Fruit fly (Drosophila melanogaster) whole organism, embryonic: ENCODE measurements around the gene Drice.

Experiments used
- Ada2b ChIP-seq: fragments of 200-800 bp; sonication (Bioruptor generic); IDR thresholded peaks from 2 replicates; pipeline ENCODE4 v1.3.6; 2022; ENCODE audit warnings: missing biosample characterization, missing genetic modification characterization
- Asciz ChIP-seq: fragments of 200-800 bp; sonication (Bioruptor generic); optimal IDR thresholded peaks from 2 replicates; lab custom pipeline; 2017; ENCODE audit warnings: missing biosample characterization, mild to moderate bottlenecking, missing genetic modification characterization, missing genetic modification reagents
- B-H1 ChIP-seq: fragments of 200-800 bp; sonication (Bioruptor generic); IDR thresholded peaks from 3 replicates; pipeline ENCODE4 v1.3.6; 2022; ENCODE audit warnings: missing biosample characterization, missing genetic modification characterization
- B-H2 ChIP-seq: fragments of 200-800 bp; sonication (Bioruptor generic); optimal IDR thresholded peaks from 2 replicates; lab custom pipeline; 2018; ENCODE audit warnings: missing biosample characterization, mild to moderate bottlenecking, missing genetic modification characterization
- CG1024 ChIP-seq: fragments of 200-800 bp; sonication (Bioruptor generic); IDR thresholded peaks from 2 replicates; pipeline ENCODE4 v1.3.6; 2022; ENCODE audit warnings: missing biosample characterization, missing genetic modification characterization
- CG12104 ChIP-seq: fragments of 200-800 bp; sonication (Bioruptor generic); optimal IDR thresholded peaks from 3 replicates; lab custom pipeline; 2016; ENCODE audit warnings: missing biosample characterization, missing genetic modification characterization
- CG12942 ChIP-seq: fragments of 200-800 bp; sonication (Bioruptor generic); optimal IDR thresholded peaks from 3 replicates; lab custom pipeline; 2016; ENCODE audit warnings: missing biosample characterization, missing genetic modification characterization
- CG13775 ChIP-seq: fragments of 200-800 bp; sonication (Bioruptor generic); optimal IDR thresholded peaks from 3 replicates; lab custom pipeline; 2017; ENCODE audit warnings: missing biosample characterization, mild to moderate bottlenecking, missing genetic modification characterization
- CG14014 ChIP-seq: fragments of 200-800 bp; sonication (Bioruptor generic); IDR thresholded peaks from 2 replicates; pipeline ENCODE4 v1.3.6; 2022; ENCODE audit warnings: missing biosample characterization, missing genetic modification characterization
- CG14710 ChIP-seq: fragments of 200-800 bp; sonication (Bioruptor generic); optimal IDR thresholded peaks from 3 replicates; lab custom pipeline; 2019; ENCODE audit warnings: missing biosample characterization, mild to moderate bottlenecking, missing genetic modification characterization, moderate library complexity
- CG14860 ChIP-seq: fragments of 200-800 bp; sonication (Bioruptor generic); IDR thresholded peaks from 3 replicates; pipeline ENCODE4 v1.3.6; 2022; ENCODE audit warnings: missing biosample characterization, missing genetic modification characterization; ENCODE audit not compliant: partially characterized antibody
- CG16813 ChIP-seq: fragments of 200-800 bp; sonication (Bioruptor generic); IDR thresholded peaks from 3 replicates; pipeline ENCODE4 v1.3.6; 2022; ENCODE audit warnings: missing biosample characterization, missing genetic modification characterization; ENCODE audit not compliant: partially characterized antibody
- CG17612 ChIP-seq: fragments of 200-800 bp; sonication (Bioruptor generic); IDR thresholded peaks from 2 replicates; pipeline ENCODE4 v1.3.6; 2022; ENCODE audit warnings: missing biosample characterization, missing genetic modification characterization
- CG18619 ChIP-seq: fragments of 200-800 bp; sonication (Bioruptor generic); optimal IDR thresholded peaks from 3 replicates; lab custom pipeline; 2017; ENCODE audit warnings: missing biosample characterization, mild to moderate bottlenecking, missing genetic modification characterization
- CG2120 ChIP-seq: fragments of 200-800 bp; sonication (Bioruptor generic); optimal IDR thresholded peaks from 3 replicates; lab custom pipeline; 2016; ENCODE audit warnings: missing biosample characterization, missing genetic modification characterization
- CG34224 ChIP-seq: fragments of 200-800 bp; sonication (Bioruptor generic); IDR thresholded peaks from 3 replicates; pipeline ENCODE4 v1.3.6; 2022; ENCODE audit warnings: missing biosample characterization, missing genetic modification characterization; ENCODE audit not compliant: partially characterized antibody
- CG34376 ChIP-seq: fragments of 200-800 bp; sonication (Bioruptor generic); optimal IDR thresholded peaks from 2 replicates; lab custom pipeline; 2018; ENCODE audit warnings: missing biosample characterization, mild to moderate bottlenecking, missing genetic modification characterization
- CG4730 ChIP-seq: fragments of 200-800 bp; sonication (Bioruptor generic); IDR thresholded peaks from 2 replicates; pipeline ENCODE4 v1.3.6; 2022; ENCODE audit warnings: missing biosample characterization, missing genetic modification characterization
- CG5953 ChIP-seq: fragments of 200-800 bp; sonication (Bioruptor generic); IDR thresholded peaks from 2 replicates; pipeline ENCODE4 v1.3.6; 2022; ENCODE audit warnings: missing biosample characterization, missing genetic modification characterization
- CG6654 ChIP-seq: fragments of 200-800 bp; sonication (Bioruptor generic); optimal IDR thresholded peaks from 2 replicates; lab custom pipeline; 2017; ENCODE audit warnings: missing biosample characterization, mild to moderate bottlenecking, missing genetic modification characterization
- CG7271 ChIP-seq: fragments of 200-800 bp; sonication (Bioruptor generic); optimal IDR thresholded peaks from 2 replicates; lab custom pipeline; 2018; ENCODE audit warnings: missing biosample characterization, mild to moderate bottlenecking, missing genetic modification characterization, moderate library complexity
- CG7987 ChIP-seq: fragments of 200-800 bp; sonication (Bioruptor generic); optimal IDR thresholded peaks from 2 replicates; lab custom pipeline; 2018; ENCODE audit warnings: missing biosample characterization, mild to moderate bottlenecking, missing genetic modification characterization, moderate library complexity
- CG8359 ChIP-seq: fragments of 200-800 bp; sonication (Bioruptor generic); optimal IDR thresholded peaks from 2 replicates; lab custom pipeline; 2017; ENCODE audit warnings: missing biosample characterization, mild to moderate bottlenecking, missing genetic modification characterization, borderline replicate concordance
- CrebB ChIP-seq: fragments of 200-800 bp; sonication (Bioruptor generic); optimal IDR thresholded peaks from 3 replicates; lab custom pipeline; 2018; ENCODE audit warnings: missing biosample characterization, mild to moderate bottlenecking, missing genetic modification characterization
- Dek ChIP-seq: fragments of 200-800 bp; sonication (Bioruptor generic); optimal IDR thresholded peaks from 3 replicates; lab custom pipeline; 2019; ENCODE audit warnings: missing biosample characterization, mild to moderate bottlenecking, missing genetic modification characterization, moderate library complexity
- Drgx ChIP-seq: fragments of 200-800 bp; sonication (Bioruptor generic); IDR thresholded peaks from 2 replicates; pipeline ENCODE4 v1.3.6; 2022; ENCODE audit warnings: missing biosample characterization, missing genetic modification characterization
- Eip74EF ChIP-seq, 2 experiments: fragments of 200-800 bp in 1 of 2; fragments of >200 bp in 1 of 2; sonication (Bioruptor generic) in 1 of 2; optimal IDR thresholded peaks; 2 replicates each; lab custom pipeline; 2017 to 2019; ENCODE audit warnings: missing biosample characterization in 2 of 2, missing genetic modification characterization in 2 of 2, mild to moderate bottlenecking in 1 of 2, moderate library complexity in 1 of 2
- Hr51 ChIP-seq, 2 experiments: fragments of 200-800 bp; sonication (Bioruptor generic); optimal IDR thresholded peaks; 2 replicates in 1 of 2; 3 replicates in 1 of 2; lab custom pipeline; 2016 to 2018; ENCODE audit warnings: missing biosample characterization in 2 of 2, missing genetic modification characterization in 2 of 2, mild to moderate bottlenecking in 1 of 2, moderate library complexity in 1 of 2
- NC2α ChIP-seq: fragments of 200-800 bp; sonication (Bioruptor generic); optimal IDR thresholded peaks from 2 replicates; lab custom pipeline; 2016; ENCODE audit warnings: missing biosample characterization, missing genetic modification characterization
- NFAT ChIP-seq: fragments of 200-800 bp; sonication (Bioruptor generic); IDR thresholded peaks from 2 replicates; pipeline ENCODE4 v1.3.6; 2022; ENCODE audit warnings: missing biosample characterization, missing genetic modification characterization
- NfI ChIP-seq: fragments of 200-800 bp; sonication (Bioruptor generic); optimal IDR thresholded peaks from 3 replicates; lab custom pipeline; 2018; ENCODE audit warnings: missing biosample characterization, mild to moderate bottlenecking, missing genetic modification characterization, moderate library complexity
- Opbp ChIP-seq: fragments of 200-800 bp; sonication (Bioruptor generic); IDR thresholded peaks from 3 replicates; pipeline ENCODE4 v1.3.6; 2022; ENCODE audit warnings: missing biosample characterization, missing genetic modification characterization; ENCODE audit not compliant: partially characterized antibody
- Ptx1 ChIP-seq: fragments of 200-800 bp; sonication (Bioruptor generic); IDR thresholded peaks from 2 replicates; pipeline ENCODE4 v1.3.6; 2022; ENCODE audit warnings: missing biosample characterization, missing genetic modification characterization
- Spps ChIP-seq: fragments of 200-800 bp; sonication (Bioruptor generic); optimal IDR thresholded peaks from 2 replicates; lab custom pipeline; 2018; ENCODE audit warnings: missing biosample characterization, mild to moderate bottlenecking, missing genetic modification characterization
- Sry-β ChIP-seq: fragments of 200-800 bp; sonication (Bioruptor generic); optimal IDR thresholded peaks from 2 replicates; lab custom pipeline; 2018; ENCODE audit warnings: missing biosample characterization, mild to moderate bottlenecking, missing genetic modification characterization, moderate library complexity
- Vsx1 ChIP-seq: fragments of 200-800 bp; sonication (Bioruptor generic); optimal IDR thresholded peaks from 2 replicates; lab custom pipeline; 2017; ENCODE audit warnings: missing biosample characterization, mild to moderate bottlenecking, missing genetic modification characterization, missing genetic modification reagents
- ac ChIP-seq: fragments of 200-800 bp; sonication (Bioruptor generic); optimal IDR thresholded peaks from 3 replicates; lab custom pipeline; 2017; ENCODE audit warnings: missing biosample characterization, mild to moderate bottlenecking, missing genetic modification characterization
- dati ChIP-seq: fragments of 200-800 bp; sonication (Bioruptor generic); IDR thresholded peaks from 2 replicates; pipeline ENCODE4 v1.3.6; 2022; ENCODE audit warnings: missing biosample characterization, missing genetic modification characterization
- fd102C ChIP-seq: fragments of 200-800 bp; sonication (Bioruptor generic); optimal IDR thresholded peaks from 2 replicates; lab custom pipeline; 2018; ENCODE audit warnings: missing biosample characterization, mild to moderate bottlenecking, missing genetic modification characterization, moderate library complexity
- fu2 ChIP-seq: fragments of 200-800 bp; sonication (Bioruptor generic); optimal IDR thresholded peaks from 2 replicates; lab custom pipeline; 2016; ENCODE audit warnings: missing biosample characterization, missing genetic modification characterization
- grn ChIP-seq: fragments of 200-800 bp; sonication (Bioruptor generic); optimal IDR thresholded peaks from 3 replicates; lab custom pipeline; 2017; ENCODE audit warnings: missing biosample characterization, missing genetic modification characterization
- pho ChIP-seq: fragments of 200-800 bp; sonication (Bioruptor generic); optimal IDR thresholded peaks from 2 replicates; lab custom pipeline; 2016; ENCODE audit warnings: missing biosample characterization, missing genetic modification characterization
- pros ChIP-seq: fragments of 200-800 bp; sonication (Bioruptor generic); optimal IDR thresholded peaks from 3 replicates; lab custom pipeline; 2019; ENCODE audit warnings: missing biosample characterization, mild to moderate bottlenecking, missing genetic modification characterization, moderate library complexity
- psq ChIP-seq: fragments of 200-800 bp; sonication (Bioruptor generic); optimal IDR thresholded peaks from 2 replicates; lab custom pipeline; 2017; ENCODE audit warnings: missing biosample characterization, missing genetic modification characterization
- run ChIP-seq: fragments of 200-800 bp; sonication (Bioruptor generic); optimal IDR thresholded peaks from 3 replicates; lab custom pipeline; 2018; ENCODE audit warnings: missing biosample characterization, mild to moderate bottlenecking, missing genetic modification characterization
- shn ChIP-seq: fragments of 200-800 bp; sonication (Bioruptor generic); optimal IDR thresholded peaks from 3 replicates; lab custom pipeline; 2016; ENCODE audit warnings: missing biosample characterization, missing genetic modification characterization
- sima ChIP-seq: fragments of 200-800 bp; sonication (Bioruptor generic); optimal IDR thresholded peaks from 2 replicates; lab custom pipeline; 2016; ENCODE audit warnings: missing biosample characterization, missing genetic modification characterization
- stc ChIP-seq: fragments of 200-800 bp; sonication (Bioruptor generic); IDR thresholded peaks from 2 replicates; pipeline ENCODE4 v1.3.6; 2022; ENCODE audit warnings: missing biosample characterization, missing genetic modification characterization
- toy ChIP-seq: fragments of 200-800 bp; sonication (Bioruptor generic); IDR thresholded peaks from 2 replicates; pipeline ENCODE4 v1.3.6; 2022; ENCODE audit warnings: missing biosample characterization, missing genetic modification characterization
- vvl ChIP-seq: fragments of 200-800 bp; sonication (Bioruptor generic); IDR thresholded peaks from 2 replicates; pipeline ENCODE4 v1.3.6; 2022; ENCODE audit warnings: missing biosample characterization, missing genetic modification characterization

Drice gene

dm6 chr3R:29771645-29772089 is 27.8 kb upstream of the Drice start:
- peak; percentile 24 for TF ChIP-seq B-H2 (GFP tag; lab: Kevin White, UChicago)
- TF ChIP-seq Ptx1 (GFP tag; lab: Robert Waterston, UW), result no peak
- no peak for TF ChIP-seq Asciz (GFP tag; lab: Kevin White, UChicago)
- TF ChIP-seq CrebB (tag; lab: Kevin White, UChicago), result peak; percentile 53
- TF ChIP-seq pros, result peak; percentile 63
- TF ChIP-seq CG12104 (GFP tag; lab: Kevin White, UChicago), result no peak
- TF ChIP-seq Eip74EF (GFP tag; optimal IDR thresholded peaks at IDR 0.05; lab: Kevin White, UChicago), result no peak
- no peak for TF ChIP-seq CG8359 (GFP tag; lab: Kevin White, UChicago)
- 0 out of 2 replicates have a peak, but pooled peaks have one; percentile 38 for TF ChIP-seq CG5953 (GFP tag; lab: Robert Waterston, UW)
- no peak for TF ChIP-seq CG7987 (GFP tag; lab: Kevin White, UChicago)
- no peak for TF ChIP-seq CG16813 (GFP tag; lab: Robert Waterston, UW)
- no peak for TF ChIP-seq CG2120 (GFP tag; lab: Kevin White, UChicago)
- TF ChIP-seq stc (GFP tag; lab: Robert Waterston, UW), result peak; percentile 50; the same call in 1 of the 2 replicates
- TF ChIP-seq dati (GFP tag; lab: Robert Waterston, UW), result no peak
- no peak for TF ChIP-seq shn (GFP tag; lab: Kevin White, UChicago)
- no peak for TF ChIP-seq Ada2b
- TF ChIP-seq CG1024 (GFP tag; lab: Robert Waterston, UW), result no peak
- peak in 1 of 2 experiments; percentile 4 for TF ChIP-seq Hr51 (GFP tag; optimal IDR thresholded peaks at IDR 0.05; lab: Kevin White, UChicago)
- no peak for TF ChIP-seq pho (GFP tag; lab: Kevin White, UChicago)
- TF ChIP-seq fu2, result no peak
- TF ChIP-seq Dek, result no peak
- TF ChIP-seq CG6654 (GFP tag; lab: Kevin White, UChicago), result no peak
- TF ChIP-seq toy, result no peak
- no peak for TF ChIP-seq CG13775
- TF ChIP-seq CG18619 (GFP tag; lab: Kevin White, UChicago), result no peak
- TF ChIP-seq CG14860 (GFP tag; lab: Robert Waterston, UW), result no peak
- TF ChIP-seq psq (GFP tag; lab: Kevin White, UChicago), result no peak
- peak; percentile 87 for TF ChIP-seq CG34224
- TF ChIP-seq fd102C (GFP tag; lab: Kevin White, UChicago), result no peak
- no peak for TF ChIP-seq CG14710 (tag; lab: Kevin White, UChicago)
- TF ChIP-seq NfI (GFP tag; lab: Kevin White, UChicago), result no peak
- TF ChIP-seq ac (GFP tag; lab: Kevin White, UChicago), result no peak
- TF ChIP-seq CG34376 (GFP tag; lab: Kevin White, UChicago), result no peak
- TF ChIP-seq Sry-β (GFP tag; lab: Kevin White, UChicago), result no peak
- TF ChIP-seq vvl (GFP tag; lab: Robert Waterston, UW), result peak; percentile 52; the same call in 1 of the 2 replicates
- TF ChIP-seq CG14014 (GFP tag; lab: Robert Waterston, UW), result no peak; the same call in 1 of the 2 replicates
- no peak for TF ChIP-seq run (tag; lab: Kevin White, UChicago)
- peak; percentile 86 for TF ChIP-seq grn (GFP tag; lab: Kevin White, UChicago)
- no peak for TF ChIP-seq Spps
- TF ChIP-seq CG7271, result no peak
- TF ChIP-seq B-H1, result no peak; the same call in 2 of the 3 replicates
- TF ChIP-seq CG4730, result no peak
- no peak for TF ChIP-seq CG12942 (GFP tag; lab: Kevin White, UChicago)
- no peak for TF ChIP-seq NC2α
- no peak for TF ChIP-seq Vsx1 (GFP tag; lab: Kevin White, UChicago)
- TF ChIP-seq Opbp, result 0 out of 3 replicates have a peak, but pooled peaks have one; percentile 13
- no peak for TF ChIP-seq CG17612 (GFP tag; lab: Robert Waterston, UW)
- no peak for TF ChIP-seq sima
- no peak for TF ChIP-seq NFAT (GFP tag; lab: Robert Waterston, UW)
- no peak for TF ChIP-seq Drgx (GFP tag; lab: Robert Waterston, UW)
